Fruit fly (Drosophila melanogaster) whole organism, adult: ENCODE results near the gene Cep135.

Source experiments
- CG11617 ChIP-seq: fragments of 200-800 bp; sonication (Bioruptor generic); optimal IDR thresholded peaks from 2 replicates; lab custom pipeline; 2017; ENCODE audit warnings: mild to moderate bottlenecking, missing biosample characterization, missing genetic modification reagents, missing genetic modification characterization
- CG12768 ChIP-seq: fragments of 200-800 bp; sonication (Bioruptor generic); optimal IDR thresholded peaks from 2 replicates; lab custom pipeline; 2017; ENCODE audit warnings: missing biosample characterization, missing genetic modification characterization, mild to moderate bottlenecking, moderate library complexity, missing genetic modification reagents
- CG14711 ChIP-seq: fragments of 200-800 bp; sonication (Bioruptor generic); optimal IDR thresholded peaks from 2 replicates; lab custom pipeline; 2018; ENCODE audit warnings: missing biosample characterization, mild to moderate bottlenecking, missing genetic modification characterization, moderate library complexity
- CG33017 ChIP-seq: fragments of 200-800 bp; sonication (Bioruptor generic); optimal IDR thresholded peaks from 2 replicates; lab custom pipeline; 2018; ENCODE audit warnings: missing biosample characterization, mild to moderate bottlenecking, missing genetic modification characterization, moderate library complexity
- CG7101 ChIP-seq: fragments of 200-800 bp; sonication (Bioruptor generic); optimal IDR thresholded peaks from 2 replicates; lab custom pipeline; 2018; ENCODE audit warnings: missing biosample characterization, mild to moderate bottlenecking, missing genetic modification characterization, moderate library complexity
- Clk ChIP-seq: fragments of 200-800 bp; sonication (Bioruptor generic); optimal IDR thresholded peaks from 2 replicates; lab custom pipeline; 2017; ENCODE audit warnings: missing biosample characterization, missing genetic modification characterization
- Hr96 ChIP-seq: fragments of 200-800 bp; sonication (Bioruptor generic); optimal IDR thresholded peaks from 2 replicates; lab custom pipeline; 2016; ENCODE audit warnings: missing biosample characterization, missing genetic modification characterization
- cic ChIP-seq: fragments of 200-800 bp; sonication (Bioruptor generic); optimal IDR thresholded peaks from 2 replicates; lab custom pipeline; 2017; ENCODE audit warnings: missing biosample characterization, mild to moderate bottlenecking, missing genetic modification characterization, moderate library complexity
- cnc ChIP-seq, 2 experiments: fragments of >200 bp; optimal IDR thresholded peaks; 2 replicates each; lab custom pipeline; 2017
- kay ChIP-seq: fragments of 200-800 bp; sonication (Bioruptor generic); peaks from one replicate; lab custom pipeline; 2016; ENCODE audit warnings: missing biosample characterization, missing genetic modification characterization, borderline replicate concordance
- pad ChIP-seq: fragments of 200-800 bp; sonication (Bioruptor generic); optimal IDR thresholded peaks from 3 replicates; lab custom pipeline; 2017; ENCODE audit warnings: missing biosample characterization, missing genetic modification characterization, mild to moderate bottlenecking, moderate library complexity, missing genetic modification reagents
- tj ChIP-seq: fragments of 200-800 bp; sonication (Bioruptor generic); optimal IDR thresholded peaks from 3 replicates; lab custom pipeline; 2017; ENCODE audit warnings: missing biosample characterization, mild to moderate bottlenecking, missing genetic modification characterization, moderate library complexity
- toe ChIP-seq: fragments of 200-800 bp; sonication (Bioruptor generic); optimal IDR thresholded peaks from 2 replicates; lab custom pipeline; 2016; ENCODE audit warnings: missing biosample characterization, missing genetic modification characterization

dm6 chr3L:15105566-15106207, 10.8 kb upstream of the Cep135 start, which contains the start of gene CG45071:
- TF ChIP-seq CG33017 (tag; lab: Kevin White, UChicago) (no peak), CG7101 (tag; lab: Kevin White, UChicago) (no peak), tj (GFP tag; lab: Kevin White, UChicago) (peak; percentile 94), pad (GFP tag; lab: Kevin White, UChicago) (peak; percentile 26), CG11617 (GFP tag; lab: Kevin White, UChicago) (no peak), toe (no peak), CG14711 (no peak), cnc (optimal IDR thresholded peaks at IDR 0.05; lab: Kevin White, UChicago) (no peak), CG12768 (GFP tag; lab: Kevin White, UChicago) (no peak), kay (GFP tag; lab: Kevin White, UChicago) (no peak), cic (GFP tag; lab: Kevin White, UChicago) (no peak), Hr96 (GFP tag; lab: Kevin White, UChicago) (no peak), Clk (GFP tag; lab: Kevin White, UChicago) (no peak)
